Fruit fly (Drosophila melanogaster): Measurements from ENCODE around the gene r-cup.

- no peak for TF ChIP-seq Myc (optimal IDR thresholded peaks at IDR 0.05)
- no peak for TF ChIP-seq h (GFP tag; optimal IDR thresholded peaks at IDR 0.05)
- no peak for TF ChIP-seq rgr (GFP tag; optimal IDR thresholded peaks at IDR 0.05)
- no peak for TF ChIP-seq jim (GFP tag; optimal IDR thresholded peaks at IDR 0.05)
- TF ChIP-seq Hr78 (GFP tag; optimal IDR thresholded peaks at IDR 0.05): no peak
- no peak for TF ChIP-seq dsf (GFP tag; optimal IDR thresholded peaks at IDR 0.05; ENCODE audit: borderline replicate concordance)
- no peak for TF ChIP-seq HLH106 (tag; optimal IDR thresholded peaks at IDR 0.05)
- no peak for TF ChIP-seq psq (GFP tag; optimal IDR thresholded peaks at IDR 0.05)
- TF ChIP-seq Abd-B (GFP tag; optimal IDR thresholded peaks at IDR 0.05): no peak
- TF ChIP-seq Vsx2 (GFP tag; optimal IDR thresholded peaks at IDR 0.05; ENCODE audit: partially characterized antibody): no peak
Observed at dm6 chrX:21040505-21040904, 14.8 kb upstream of the r-cup start, which contains the start of gene CG15449.
